Fruit fly (Drosophila melanogaster) whole organism, prepupa: ENCODE measurements around the gene Rab19.
A peak's percentile ranks its signal among the peaks of the same experiment; 100 is the strongest.

Experiments
- CG10669 ChIP-seq: fragments of 200-800 bp; sonication (Bioruptor generic); optimal IDR thresholded peaks from 3 replicates; lab custom pipeline; 2018; ENCODE audit warnings: missing biosample characterization, mild to moderate bottlenecking, missing genetic modification characterization, moderate library complexity
- CG11294 ChIP-seq: fragments of 200-800 bp; sonication (Bioruptor generic); IDR thresholded peaks from 2 replicates; pipeline ENCODE4 v1.3.6; 2022; ENCODE audit warnings: missing biosample characterization, missing genetic modification characterization
- CG15336 ChIP-seq: fragments of 200-800 bp; sonication (Bioruptor generic); IDR thresholded peaks from 2 replicates; pipeline ENCODE4 v1.3.6; 2022; ENCODE audit warnings: missing biosample characterization, missing genetic modification characterization
- CG1621 ChIP-seq: fragments of 200-800 bp; sonication (Bioruptor generic); optimal IDR thresholded peaks from 3 replicates; lab custom pipeline; 2018; ENCODE audit warnings: missing biosample characterization, mild to moderate bottlenecking, missing genetic modification characterization
- CG16779 ChIP-seq: fragments of 200-800 bp; sonication (Bioruptor generic); optimal IDR thresholded peaks from 3 replicates; lab custom pipeline; 2017; ENCODE audit warnings: missing biosample characterization, mild to moderate bottlenecking, missing genetic modification characterization
- CG3032 ChIP-seq: fragments of 200-800 bp; optimal IDR thresholded peaks from 2 replicates; lab custom pipeline; 2019; ENCODE audit warnings: missing biosample characterization, mild to moderate bottlenecking, missing genetic modification characterization, moderate library complexity
- CG31627 ChIP-seq: fragments of 200-800 bp; sonication (Bioruptor generic); optimal IDR thresholded peaks from 3 replicates; lab custom pipeline; 2016; ENCODE audit warnings: missing biosample characterization, missing genetic modification characterization
- CG34406 ChIP-seq: fragments of 200-800 bp; sonication (Bioruptor generic); optimal IDR thresholded peaks from 3 replicates; lab custom pipeline; 2016; ENCODE audit warnings: missing biosample characterization, missing genetic modification characterization
- CG4318 ChIP-seq: fragments of 200-800 bp; sonication (Bioruptor generic); optimal IDR thresholded peaks from 3 replicates; lab custom pipeline; 2017; ENCODE audit warnings: missing biosample characterization, mild to moderate bottlenecking, missing genetic modification characterization
- CG6276 ChIP-seq: fragments of 200-800 bp; sonication (Bioruptor generic); optimal IDR thresholded peaks from 2 replicates; lab custom pipeline; 2017; ENCODE audit warnings: missing biosample characterization, mild to moderate bottlenecking, missing genetic modification characterization
- CG6792 ChIP-seq: fragments of 200-800 bp; sonication (Bioruptor generic); optimal IDR thresholded peaks from 3 replicates; lab custom pipeline; 2016; ENCODE audit warnings: missing biosample characterization, missing genetic modification characterization
- CG6808 ChIP-seq: fragments of 200-800 bp; sonication (Bioruptor generic); optimal IDR thresholded peaks from 3 replicates; lab custom pipeline; 2017; ENCODE audit warnings: missing biosample characterization, missing genetic modification characterization, mild to moderate bottlenecking, moderate library complexity, missing genetic modification reagents
- CG6854 ChIP-seq: fragments of 200-800 bp; sonication (Bioruptor generic); optimal IDR thresholded peaks from 2 replicates; lab custom pipeline; 2017; ENCODE audit warnings: missing biosample characterization, mild to moderate bottlenecking, missing genetic modification characterization
- CG8632 ChIP-seq: fragments of 200-800 bp; sonication (Bioruptor generic); optimal IDR thresholded peaks from 3 replicates; lab custom pipeline; 2016; ENCODE audit warnings: missing biosample characterization, missing genetic modification characterization
- CG9139 ChIP-seq: fragments of 200-800 bp; sonication (Bioruptor generic); optimal IDR thresholded peaks from 3 replicates; lab custom pipeline; 2017; ENCODE audit warnings: missing biosample characterization, mild to moderate bottlenecking, missing genetic modification characterization
- Eip75B ChIP-seq: fragments of 200-800 bp; sonication (Bioruptor generic); optimal IDR thresholded peaks from 3 replicates; lab custom pipeline; 2016; ENCODE audit warnings: missing biosample characterization, missing genetic modification characterization
- Eip78C ChIP-seq: fragments of 200-800 bp; sonication (Bioruptor generic); peaks from one replicate; lab custom pipeline; 2016; ENCODE audit warnings: missing biosample characterization, missing genetic modification characterization
- Eip93F ChIP-seq: fragments of 200-800 bp; sonication (Bioruptor generic); optimal IDR thresholded peaks from 2 replicates; lab custom pipeline; 2016; ENCODE audit warnings: missing biosample characterization, mild to moderate bottlenecking, missing genetic modification characterization
- Gug ChIP-seq: fragments of 200-800 bp; sonication (Bioruptor generic); IDR thresholded peaks from 2 replicates; pipeline ENCODE4 v1.3.6; 2022; ENCODE audit warnings: missing biosample characterization, missing genetic modification characterization
- Hr39 ChIP-seq: fragments of 200-800 bp; sonication (Bioruptor generic); optimal IDR thresholded peaks from 2 replicates; lab custom pipeline; 2016; ENCODE audit warnings: missing biosample characterization, missing genetic modification characterization
- Lpt ChIP-seq: fragments of 200-800 bp; sonication (Bioruptor generic); optimal IDR thresholded peaks from 3 replicates; lab custom pipeline; 2016; ENCODE audit warnings: missing biosample characterization, missing genetic modification characterization
- OdsH ChIP-seq: fragments of 200-800 bp; sonication (Bioruptor generic); optimal IDR thresholded peaks from 3 replicates; lab custom pipeline; 2016; ENCODE audit warnings: missing biosample characterization, missing genetic modification characterization
- Smox ChIP-seq: fragments of 200-800 bp; sonication (Bioruptor generic); optimal IDR thresholded peaks from 3 replicates; lab custom pipeline; 2016; ENCODE audit warnings: missing biosample characterization, missing genetic modification characterization
- Sox14 ChIP-seq: fragments of 200-800 bp; sonication (Bioruptor generic); optimal IDR thresholded peaks from 3 replicates; lab custom pipeline; 2016; ENCODE audit warnings: missing biosample characterization, missing genetic modification characterization
- acj6 ChIP-seq: fragments of 200-800 bp; sonication (Bioruptor generic); optimal IDR thresholded peaks from 3 replicates; lab custom pipeline; 2016; ENCODE audit warnings: missing biosample characterization, missing genetic modification characterization
- dac ChIP-seq: fragments of 200-800 bp; sonication (Bioruptor generic); optimal IDR thresholded peaks from 2 replicates; lab custom pipeline; 2017; ENCODE audit warnings: missing biosample characterization, mild to moderate bottlenecking, missing genetic modification characterization
- dsx ChIP-seq: fragments of 200-800 bp; optimal IDR thresholded peaks from 3 replicates; lab custom pipeline; 2019; ENCODE audit warnings: missing biosample characterization, mild to moderate bottlenecking, missing genetic modification characterization, moderate library complexity; ENCODE audit not compliant: poor library complexity, severe bottlenecking
- eg ChIP-seq: fragments of 200-800 bp; sonication (Bioruptor generic); IDR thresholded peaks from 3 replicates; pipeline ENCODE4 v1.3.6; 2022; ENCODE audit warnings: missing biosample characterization, missing genetic modification characterization
- esn ChIP-seq: fragments of 200-800 bp; sonication (Bioruptor generic); optimal IDR thresholded peaks from 2 replicates; lab custom pipeline; 2016; ENCODE audit warnings: missing biosample characterization, mild to moderate bottlenecking, missing genetic modification characterization, moderate library complexity
- fd59A ChIP-seq: fragments of 200-800 bp; sonication (Bioruptor generic); optimal IDR thresholded peaks from 2 replicates; lab custom pipeline; 2017; ENCODE audit warnings: missing biosample characterization, mild to moderate bottlenecking, missing genetic modification characterization, missing genetic modification reagents
- lz ChIP-seq: fragments of 200-800 bp; sonication (Bioruptor generic); optimal IDR thresholded peaks from 3 replicates; lab custom pipeline; 2016; ENCODE audit warnings: missing biosample characterization, missing genetic modification characterization
- net ChIP-seq: fragments of 200-800 bp; sonication (Bioruptor generic); optimal IDR thresholded peaks from 3 replicates; lab custom pipeline; 2016; ENCODE audit warnings: missing biosample characterization, missing genetic modification characterization
- ss ChIP-seq, 2 experiments: fragments of 200-800 bp; sonication (Bioruptor generic); optimal IDR thresholded peaks; 2 replicates in 1 of 2; 3 replicates in 1 of 2; lab custom pipeline; 2017 to 2018; ENCODE audit warnings: mild to moderate bottlenecking in 2 of 2, missing biosample characterization in 2 of 2, missing genetic modification characterization in 2 of 2, moderate library complexity in 1 of 2
- svp ChIP-seq: fragments of 200-800 bp; sonication (Bioruptor generic); peaks from one replicate; lab custom pipeline; 2016; ENCODE audit warnings: missing biosample characterization, missing genetic modification characterization
- topi ChIP-seq: fragments of 200-800 bp; sonication (Bioruptor generic); optimal IDR thresholded peaks from 3 replicates; lab custom pipeline; 2016; ENCODE audit warnings: missing biosample characterization, missing genetic modification characterization
- vri ChIP-seq: fragments of 200-800 bp; sonication (Bioruptor generic); optimal IDR thresholded peaks from 3 replicates; lab custom pipeline; 2016; ENCODE audit warnings: missing biosample characterization, mild to moderate bottlenecking, missing genetic modification characterization

Gene Rab19

DNA sequence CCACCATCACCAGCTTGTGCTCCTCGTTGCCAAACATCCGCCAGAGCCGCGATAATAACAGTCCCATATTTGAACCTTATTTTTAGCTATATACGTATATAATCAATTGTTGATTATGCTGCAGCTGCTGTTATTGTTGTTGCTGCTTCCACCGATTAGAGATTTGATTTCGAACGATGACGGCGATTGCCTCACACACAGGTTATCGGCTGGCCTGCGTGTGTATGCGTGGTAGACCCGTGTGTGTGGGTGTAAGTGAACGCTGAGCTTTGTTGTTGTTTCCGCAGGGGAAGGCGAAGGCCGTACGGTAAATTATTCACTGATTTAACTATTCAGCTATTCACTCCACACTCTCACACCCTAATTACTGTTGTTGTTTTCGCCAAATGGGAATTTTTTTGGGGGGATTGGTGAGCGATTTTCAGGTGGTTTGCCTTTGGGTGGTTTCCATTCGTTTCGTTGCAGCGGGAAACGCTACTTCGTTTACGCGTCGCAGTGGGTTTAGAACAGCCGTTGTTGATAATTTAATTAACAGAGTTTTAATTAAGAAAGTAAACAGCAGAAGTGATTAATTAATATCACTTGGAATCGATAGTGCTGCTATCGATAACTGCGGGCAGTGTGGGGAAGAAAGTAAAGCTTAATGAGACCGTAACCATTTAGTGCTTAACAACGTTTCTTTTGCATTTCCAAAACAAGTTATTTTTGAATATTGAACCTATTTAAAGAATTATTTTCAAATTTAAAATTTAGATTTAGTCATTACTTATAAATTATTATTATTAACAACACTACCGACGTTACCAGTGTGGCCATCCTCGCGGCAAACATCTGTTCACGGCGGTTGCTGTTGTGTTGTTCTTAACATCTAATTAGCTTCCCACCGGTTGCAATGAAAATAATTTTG, 2.7 kb downstream of the Rab19 start, which contains the start of the genes Arl5 and CG13671 (continued):
- no peak; the same call in 1 of the 3 replicates for TF ChIP-seq eg (GFP tag; lab: Robert Waterston, UW)
- peak; percentile 39 for TF ChIP-seq Lpt
- TF ChIP-seq esn (GFP tag; lab: Kevin White, UChicago), result peak; percentile 83
- no peak for TF ChIP-seq CG10669 (GFP tag; lab: Kevin White, UChicago)
- peak; percentile 79 for TF ChIP-seq lz (GFP tag; lab: Kevin White, UChicago)
- TF ChIP-seq Eip78C (GFP tag; lab: Kevin White, UChicago), result peak; percentile 91
- TF ChIP-seq topi, result peak; percentile 79
- TF ChIP-seq CG6276 (GFP tag; lab: Kevin White, UChicago), result no peak
- no peak for TF ChIP-seq svp
- peak; percentile 65 for TF ChIP-seq CG8632 (GFP tag; lab: Kevin White, UChicago)
- no peak for TF ChIP-seq CG6854 (GFP tag; lab: Kevin White, UChicago)
- TF ChIP-seq CG34406 (GFP tag; lab: Kevin White, UChicago), result peak; percentile 75
- peak; percentile 54; the same call in 1 of the 2 replicates for TF ChIP-seq CG15336 (GFP tag; lab: Robert Waterston, UW)
- peak; percentile 51 for TF ChIP-seq CG3032 (tag; lab: Kevin White, UChicago)
- peak; percentile 70 for TF ChIP-seq Gug (GFP tag; lab: Robert Waterston, UW)
- peak; percentile 21 for TF ChIP-seq dac (GFP tag; lab: Kevin White, UChicago)
- TF ChIP-seq net, result peak; percentile 65
- TF ChIP-seq CG16779, result no peak
- peak; percentile 20 for TF ChIP-seq CG6808 (GFP tag; lab: Kevin White, UChicago)
- TF ChIP-seq vri, result peak; percentile 59
- peak; percentile 72 for TF ChIP-seq CG6792
- TF ChIP-seq Smox (GFP tag; lab: Kevin White, UChicago), result no peak
- no peak for TF ChIP-seq CG4318
- TF ChIP-seq Eip75B, result no peak

dm6 chr3L:8303912-8304311, 7.1 kb downstream of the Rab19 start, which contains the start of the genes CG7194 and Sbp2:
CG7194 (minus strand) TSS chr3L:8304059.
Sbp2 (plus strand) TSS chr3L:8304157.
- no peak for TF ChIP-seq CG1621
- no peak for TF ChIP-seq CG10669 (GFP tag; lab: Kevin White, UChicago)
- peak; percentile 37 for TF ChIP-seq esn (GFP tag; lab: Kevin White, UChicago)
- TF ChIP-seq Sox14, result peak; percentile 75
- TF ChIP-seq ss (GFP tag; optimal IDR thresholded peaks at IDR 0.05; lab: Kevin White, UChicago), result peak in 1 of 2 experiments; percentile 43
- peak; percentile 2 for TF ChIP-seq topi
- TF ChIP-seq dsx (GFP tag; lab: Kevin White, UChicago), result peak; percentile 45
- TF ChIP-seq CG6854 (GFP tag; lab: Kevin White, UChicago), result peak; percentile 9
- no peak for TF ChIP-seq OdsH (GFP tag; lab: Kevin White, UChicago)
- TF ChIP-seq Eip78C (GFP tag; lab: Kevin White, UChicago), result peak; percentile 49

DNA sequence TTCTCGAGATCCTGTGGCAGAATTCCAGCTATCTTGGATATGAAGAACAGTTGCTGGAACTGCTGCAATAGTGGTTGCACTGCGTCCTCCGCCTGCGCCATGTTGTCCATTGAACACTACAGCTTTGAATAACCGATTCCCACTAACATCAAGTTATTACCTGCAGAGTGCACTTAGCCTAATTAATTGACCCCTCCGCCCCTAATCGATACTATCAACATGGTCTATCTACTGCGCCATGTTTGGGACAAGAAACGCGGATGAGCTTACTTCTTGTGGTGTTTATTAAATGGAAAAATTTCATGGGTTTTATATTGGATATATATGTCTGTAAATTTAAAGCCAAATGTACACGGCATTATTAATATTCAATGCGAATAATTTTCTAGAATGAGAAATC, 10.1 kb downstream of the Rab19 start, which contains the start of gene Gr66a:
Gene Gr66a, minus strand, starts transcription at position 101 of the 400 bp plus-strand sequence.
- TF ChIP-seq fd59A (GFP tag; lab: Kevin White, UChicago) (no peak), CG6792 (no peak), Eip93F (GFP tag; lab: Kevin White, UChicago) (no peak), Eip75B (no peak), Hr39 (GFP tag; lab: Kevin White, UChicago) (no peak), Lpt (no peak), Gug (GFP tag; lab: Robert Waterston, UW) (no peak), dac (GFP tag; lab: Kevin White, UChicago) (no peak), CG11294 (GFP tag; lab: Robert Waterston, UW) (no peak), CG6808 (GFP tag; lab: Kevin White, UChicago) (no peak), CG31627 (GFP tag; lab: Kevin White, UChicago) (no peak), CG9139 (GFP tag; lab: Kevin White, UChicago) (no peak), eg (GFP tag; lab: Robert Waterston, UW) (no peak), acj6 (GFP tag; lab: Kevin White, UChicago) (no peak)
